Fruit fly (Drosophila melanogaster) whole organism, embryonic: Measurements from ENCODE around the gene CG15249.

ENCODE experiments used
- Aef1 ChIP-seq: fragments of 200-800 bp; sonication (Bioruptor generic); IDR thresholded peaks from 3 replicates; pipeline ENCODE4 v1.3.6; 2022; ENCODE audit warnings: missing biosample characterization, missing genetic modification characterization
- Atf-2 ChIP-seq: fragments of 200-800 bp; sonication (Bioruptor generic); optimal IDR thresholded peaks from 2 replicates; lab custom pipeline; 2016; ENCODE audit warnings: missing biosample characterization, missing genetic modification characterization
- Bgb ChIP-seq: fragments of 200-800 bp; sonication (Bioruptor generic); IDR thresholded peaks from 2 replicates; pipeline ENCODE4 v1.3.6; 2022; ENCODE audit warnings: missing biosample characterization, missing genetic modification characterization; ENCODE audit not compliant: partially characterized antibody
- CG12299 ChIP-seq: fragments of 200-800 bp; sonication (Bioruptor generic); optimal IDR thresholded peaks from 2 replicates; lab custom pipeline; 2018; ENCODE audit warnings: missing biosample characterization, mild to moderate bottlenecking, missing genetic modification characterization
- CG12942 ChIP-seq: fragments of 200-800 bp; sonication (Bioruptor generic); optimal IDR thresholded peaks from 3 replicates; lab custom pipeline; 2016; ENCODE audit warnings: missing biosample characterization, missing genetic modification characterization
- CG16815 ChIP-seq: fragments of 200-800 bp; sonication (Bioruptor generic); optimal IDR thresholded peaks from 3 replicates; lab custom pipeline; 2017; ENCODE audit warnings: missing biosample characterization, mild to moderate bottlenecking, missing genetic modification characterization
- CG17359 ChIP-seq: fragments of 200-800 bp; sonication (Bioruptor generic); optimal IDR thresholded peaks from 3 replicates; lab custom pipeline; 2018; ENCODE audit warnings: missing biosample characterization, mild to moderate bottlenecking, missing genetic modification characterization, moderate library complexity
- CG1832 ChIP-seq: fragments of 200-800 bp; sonication (Bioruptor generic); optimal IDR thresholded peaks from 2 replicates; lab custom pipeline; 2017; ENCODE audit warnings: missing biosample characterization, mild to moderate bottlenecking, missing genetic modification characterization, inconsistent platforms
- CG2120 ChIP-seq: fragments of 200-800 bp; sonication (Bioruptor generic); optimal IDR thresholded peaks from 3 replicates; lab custom pipeline; 2016; ENCODE audit warnings: missing biosample characterization, missing genetic modification characterization
- CG3163 ChIP-seq: fragments of 200-800 bp; sonication (Bioruptor generic); optimal IDR thresholded peaks from 3 replicates; lab custom pipeline; 2016; ENCODE audit warnings: missing biosample characterization, missing genetic modification characterization
- CG32532 ChIP-seq: fragments of 200-800 bp; sonication (Bioruptor generic); IDR thresholded peaks from 2 replicates; pipeline ENCODE4 v1.3.6; 2022; ENCODE audit warnings: missing biosample characterization, missing genetic modification characterization
- CG32767 ChIP-seq: fragments of 200-800 bp; sonication (Bioruptor generic); IDR thresholded peaks from 2 replicates; pipeline ENCODE4 v1.3.6; 2022; ENCODE audit warnings: missing biosample characterization, missing genetic modification characterization
- CG33213 ChIP-seq: fragments of 200-800 bp; sonication (Bioruptor generic); optimal IDR thresholded peaks from 3 replicates; lab custom pipeline; 2016; ENCODE audit warnings: missing biosample characterization, missing genetic modification characterization
- CG33557 ChIP-seq: fragments of 200-800 bp; sonication (Bioruptor generic); optimal IDR thresholded peaks from 2 replicates; lab custom pipeline; 2019; ENCODE audit warnings: missing biosample characterization, mild to moderate bottlenecking, missing genetic modification characterization, moderate library complexity
- CG3726 ChIP-seq: fragments of 200-800 bp; sonication (Bioruptor generic); IDR thresholded peaks from 3 replicates; pipeline ENCODE4, ENCODE4 v1.3.6; 2022; ENCODE audit warnings: missing biosample characterization, missing genetic modification characterization
- CG4820 ChIP-seq: fragments of 200-800 bp; sonication (Bioruptor generic); optimal IDR thresholded peaks from 3 replicates; lab custom pipeline; 2016; ENCODE audit warnings: missing biosample characterization, missing genetic modification characterization
- CG4854 ChIP-seq: fragments of 200-800 bp; sonication (Bioruptor generic); optimal IDR thresholded peaks from 2 replicates; lab custom pipeline; 2016; ENCODE audit warnings: missing biosample characterization, missing genetic modification characterization, inconsistent platforms
- CG6175 ChIP-seq: fragments of 200-800 bp; sonication (Bioruptor generic); IDR thresholded peaks from 3 replicates; pipeline ENCODE4 v1.3.6; 2022; ENCODE audit warnings: missing biosample characterization, missing genetic modification characterization
- CG7271 ChIP-seq: fragments of 200-800 bp; sonication (Bioruptor generic); optimal IDR thresholded peaks from 2 replicates; lab custom pipeline; 2018; ENCODE audit warnings: missing biosample characterization, mild to moderate bottlenecking, missing genetic modification characterization, moderate library complexity
- CG7372 ChIP-seq: fragments of 200-800 bp; sonication (Bioruptor generic); IDR thresholded peaks from 2 replicates; pipeline ENCODE4 v1.3.6; 2022; ENCODE audit warnings: missing biosample characterization, missing genetic modification characterization
- CG7745 ChIP-seq: fragments of 200-800 bp; sonication (Bioruptor generic); optimal IDR thresholded peaks from 2 replicates; lab custom pipeline; 2018; ENCODE audit warnings: missing biosample characterization, mild to moderate bottlenecking, missing genetic modification characterization, moderate library complexity
- Deaf1 ChIP-seq: fragments of 200-800 bp; optimal IDR thresholded peaks from 3 replicates; lab custom pipeline; 2019; ENCODE audit warnings: missing biosample characterization, mild to moderate bottlenecking, missing genetic modification characterization, moderate library complexity
- ERR ChIP-seq: fragments of 200-800 bp; sonication (Bioruptor generic); optimal IDR thresholded peaks from 2 replicates; lab custom pipeline; 2016; ENCODE audit warnings: missing biosample characterization, missing genetic modification characterization
- MBD-R2 ChIP-seq: fragments of 200-800 bp; sonication (Bioruptor generic); IDR thresholded peaks from 2 replicates; pipeline ENCODE4 v1.3.6; 2022; ENCODE audit warnings: missing biosample characterization, missing genetic modification characterization
- MTF-1 ChIP-seq: fragments of 200-800 bp; sonication (Bioruptor generic); optimal IDR thresholded peaks from 2 replicates; lab custom pipeline; 2018; ENCODE audit warnings: missing biosample characterization, mild to moderate bottlenecking, missing genetic modification characterization, borderline replicate concordance
- Max ChIP-seq: fragments of 200-800 bp; sonication (Bioruptor generic); optimal IDR thresholded peaks from 2 replicates; lab custom pipeline; 2016; ENCODE audit warnings: missing biosample characterization, mild to moderate bottlenecking, missing genetic modification characterization
- Myb ChIP-seq: fragments of 200-800 bp; sonication (Bioruptor generic); optimal IDR thresholded peaks from 2 replicates; lab custom pipeline; 2016; ENCODE audit warnings: missing biosample characterization, missing genetic modification characterization
- NC2α ChIP-seq: fragments of 200-800 bp; sonication (Bioruptor generic); optimal IDR thresholded peaks from 2 replicates; lab custom pipeline; 2016; ENCODE audit warnings: missing biosample characterization, missing genetic modification characterization
- Six4 ChIP-seq: fragments of 200-800 bp; sonication (Bioruptor generic); optimal IDR thresholded peaks from 2 replicates; lab custom pipeline; 2016; ENCODE audit warnings: missing biosample characterization, missing genetic modification characterization
- Sox100B ChIP-seq: fragments of 200-800 bp; sonication (Bioruptor generic); optimal IDR thresholded peaks from 3 replicates; lab custom pipeline; 2018; ENCODE audit warnings: missing biosample characterization, mild to moderate bottlenecking, missing genetic modification characterization
- amos ChIP-seq: fragments of 200-800 bp; sonication (Bioruptor generic); IDR thresholded peaks from 2 replicates; pipeline ENCODE4 v1.3.6; 2022; ENCODE audit warnings: missing biosample characterization, missing genetic modification characterization; ENCODE audit not compliant: partially characterized antibody
- dysf ChIP-seq: fragments of 200-800 bp; sonication (Bioruptor generic); IDR thresholded peaks from 3 replicates; pipeline ENCODE4 v1.3.6; 2022; ENCODE audit warnings: missing biosample characterization, missing genetic modification characterization
- fu2 ChIP-seq: fragments of 200-800 bp; sonication (Bioruptor generic); optimal IDR thresholded peaks from 2 replicates; lab custom pipeline; 2016; ENCODE audit warnings: missing biosample characterization, missing genetic modification characterization
- gcm ChIP-seq: fragments of 200-800 bp; sonication (Bioruptor generic); optimal IDR thresholded peaks from 2 replicates; lab custom pipeline; 2019; ENCODE audit warnings: missing biosample characterization, mild to moderate bottlenecking, missing genetic modification characterization, moderate library complexity
- gem ChIP-seq: fragments of 200-800 bp; sonication (Bioruptor generic); optimal IDR thresholded peaks from 2 replicates; lab custom pipeline; 2019; ENCODE audit warnings: missing biosample characterization, mild to moderate bottlenecking, missing genetic modification characterization, moderate library complexity
- grau ChIP-seq: fragments of 200-800 bp; optimal IDR thresholded peaks from 3 replicates; lab custom pipeline; 2019; ENCODE audit warnings: missing biosample characterization, mild to moderate bottlenecking, missing genetic modification characterization, moderate library complexity
- her ChIP-seq: fragments of 200-800 bp; sonication (Bioruptor generic); optimal IDR thresholded peaks from 2 replicates; lab custom pipeline; 2016; ENCODE audit warnings: missing biosample characterization, missing genetic modification characterization
- jigr1 ChIP-seq: fragments of 200-800 bp; sonication (Bioruptor generic); IDR thresholded peaks from 3 replicates; pipeline ENCODE4 v1.3.6; 2022; ENCODE audit warnings: missing biosample characterization, missing genetic modification characterization
- lola ChIP-seq, 3 experiments: fragments of >200 bp in 2 of 3; fragments of 200-800 bp in 1 of 3; sonication (Bioruptor generic) in 1 of 3; optimal IDR thresholded peaks; 2 replicates each; lab custom pipeline; 2017 to 2019; ENCODE audit warnings: missing biosample characterization in 3 of 3, missing genetic modification characterization in 3 of 3, mild to moderate bottlenecking in 1 of 3, moderate library complexity in 1 of 3
- maf-S ChIP-seq: fragments of 200-800 bp; sonication (Bioruptor generic); optimal IDR thresholded peaks from 2 replicates; lab custom pipeline; 2016; ENCODE audit warnings: missing biosample characterization, missing genetic modification characterization
- nerfin-1 ChIP-seq: fragments of 200-800 bp; sonication (Bioruptor generic); optimal IDR thresholded peaks from 3 replicates; lab custom pipeline; 2019; ENCODE audit warnings: missing biosample characterization, mild to moderate bottlenecking, missing genetic modification characterization, moderate library complexity
- oc ChIP-seq: fragments of 200-800 bp; sonication (Bioruptor generic); optimal IDR thresholded peaks from 2 replicates; lab custom pipeline; 2018; ENCODE audit warnings: missing biosample characterization, mild to moderate bottlenecking, missing genetic modification characterization, moderate library complexity
- sc ChIP-seq, 3 experiments: fragments of >200 bp in 2 of 3; fragments of 200-800 bp in 1 of 3; sonication (Bioruptor generic) in 1 of 3; optimal IDR thresholded peaks; 2 replicates in 2 of 3; 3 replicates in 1 of 3; lab custom pipeline; 2017; ENCODE audit warnings: mild to moderate bottlenecking in 1 of 3, missing biosample characterization in 1 of 3, missing genetic modification characterization in 1 of 3, missing genetic modification reagents in 1 of 3
- slp2 ChIP-seq: fragments of 200-800 bp; sonication (Bioruptor generic); optimal IDR thresholded peaks from 2 replicates; lab custom pipeline; 2016; ENCODE audit warnings: missing biosample characterization, missing genetic modification characterization
- sna ChIP-seq: fragments of 200-800 bp; sonication (Bioruptor generic); IDR thresholded peaks from 2 replicates; pipeline ENCODE4 v1.3.6; 2022; ENCODE audit warnings: missing biosample characterization, missing genetic modification characterization; ENCODE audit not compliant: partially characterized antibody
- tna ChIP-seq: fragments of 200-800 bp; sonication (Bioruptor generic); IDR thresholded peaks from 2 replicates; pipeline ENCODE4 v1.3.6; 2022; ENCODE audit warnings: missing biosample characterization, missing genetic modification characterization; ENCODE audit not compliant: partially characterized antibody
- tup ChIP-seq: fragments of 200-800 bp; sonication (Bioruptor generic); optimal IDR thresholded peaks from 2 replicates; lab custom pipeline; 2016; ENCODE audit warnings: missing biosample characterization, mild to moderate bottlenecking, missing genetic modification characterization, moderate library complexity

CG15249 gene

dm6 chrX:9875948-9876853 lies 23.2 kb downstream of the CG15249 start, which contains the start of gene CG15247 (continued):
- TF ChIP-seq CG12942 (GFP tag; lab: Kevin White, UChicago) = peak; percentile 22
- TF ChIP-seq jigr1 (GFP tag; lab: Robert Waterston, UW) = 0 out of 3 replicates have a peak, but pooled peaks have one; percentile 45
- TF ChIP-seq lola (GFP tag; optimal IDR thresholded peaks at IDR 0.05; lab: Kevin White, UChicago) = peak in 1 of 3 experiments; percentile 56
- peak; percentile 50 for TF ChIP-seq CG4854 (GFP tag; lab: Kevin White, UChicago)
- TF ChIP-seq tna (GFP tag; lab: Robert Waterston, UW) = 0 out of 2 replicates have a peak, but pooled peaks have one; percentile 12
- TF ChIP-seq Atf-2 = peak; percentile 51
- no peak for TF ChIP-seq sna (GFP tag; lab: Robert Waterston, UW)
- TF ChIP-seq gem (tag; lab: Kevin White, UChicago) = peak; percentile 87
- peak; percentile 66 for TF ChIP-seq Sox100B
- TF ChIP-seq grau (tag; lab: Kevin White, UChicago) = peak; percentile 89
- TF ChIP-seq CG17359 (tag; lab: Kevin White, UChicago) = peak; percentile 75
- peak; percentile 6 for TF ChIP-seq oc (tag; lab: Kevin White, UChicago)
- no peak; the same call in 1 of the 2 replicates for TF ChIP-seq CG32767 (GFP tag; lab: Robert Waterston, UW)
- peak; percentile 64; the same call in 2 of the 3 replicates for TF ChIP-seq CG6175
- TF ChIP-seq Max = peak; percentile 39
- TF ChIP-seq CG7372 (GFP tag; lab: Robert Waterston, UW) = peak; percentile 76
- peak; percentile 59 for TF ChIP-seq nerfin-1 (tag; lab: Kevin White, UChicago)
- peak; percentile 14 for TF ChIP-seq fu2 (GFP tag; lab: Kevin White, UChicago)
- peak; percentile 41; the same call in 1 of the 2 replicates for TF ChIP-seq MBD-R2
- TF ChIP-seq CG16815 = peak; percentile 59
- no peak for TF ChIP-seq ERR
- peak; percentile 52 for TF ChIP-seq Myb (GFP tag; lab: Kevin White, UChicago)
- TF ChIP-seq CG33213 (GFP tag; lab: Kevin White, UChicago) = peak; percentile 50
- TF ChIP-seq CG7271 (tag; lab: Kevin White, UChicago) = no peak
- TF ChIP-seq amos (GFP tag; lab: Robert Waterston, UW) = no peak
- peak; percentile 24 for TF ChIP-seq Deaf1 (tag; lab: Kevin White, UChicago)
- peak; percentile 24 for TF ChIP-seq CG3163
- TF ChIP-seq CG4820 (GFP tag; lab: Kevin White, UChicago) = peak; percentile 61
- TF ChIP-seq slp2 (GFP tag; lab: Kevin White, UChicago) = peak; percentile 54
- TF ChIP-seq CG32532 = peak; percentile 87
- no peak for TF ChIP-seq Bgb (GFP tag; lab: Robert Waterston, UW)
- peak; percentile 47 for TF ChIP-seq gcm
- TF ChIP-seq MTF-1 (GFP tag; lab: Kevin White, UChicago) = no peak
- no peak for TF ChIP-seq her (GFP tag; lab: Kevin White, UChicago)
- TF ChIP-seq CG12299 (tag; lab: Kevin White, UChicago) = peak; percentile 37
- peak; percentile 90 for TF ChIP-seq dysf
- TF ChIP-seq CG7745 (tag; lab: Kevin White, UChicago) = no peak
- TF ChIP-seq CG3726 (GFP tag; lab: Robert Waterston, UW) = no peak
- peak; percentile 73 for TF ChIP-seq CG1832 (GFP tag; lab: Kevin White, UChicago)
- TF ChIP-seq Aef1 (GFP tag; lab: Robert Waterston, UW) = peak; percentile 80
- TF ChIP-seq maf-S (GFP tag; lab: Kevin White, UChicago) = peak; percentile 47
- TF ChIP-seq tup = no peak
- TF ChIP-seq Six4 (GFP tag; lab: Kevin White, UChicago) = peak; percentile 54
- peak; percentile 82 for TF ChIP-seq CG2120 (GFP tag; lab: Kevin White, UChicago)
- TF ChIP-seq CG33557 = peak; percentile 16
- no peak for TF ChIP-seq NC2α (GFP tag; lab: Kevin White, UChicago)
- TF ChIP-seq sc (optimal IDR thresholded peaks at IDR 0.05; lab: Kevin White, UChicago) = no peak
- TF ChIP-seq sc (GFP tag; optimal IDR thresholded peaks at IDR 0.05; lab: Kevin White, UChicago) = no peak
